Worm (Caenorhabditis elegans) whole organism, late embryonic: Measurements from ENCODE around the gene ZK1290.7.

ENCODE experiments used
- C38D4.7 ChIP-seq: fragments of 200-800 bp; sonication (Bioruptor generic); optimal IDR thresholded peaks from 2 replicates; lab custom pipeline; 2018; ENCODE audit warnings: mild to moderate bottlenecking, missing genetic modification characterization, moderate library complexity, missing compliant biosample characterization
- K09A11.1 ChIP-seq: sonication (generic microtip); optimal IDR thresholded peaks from 2 replicates; lab custom pipeline; 2017; ENCODE audit warnings: antibody characterized with exemption, mild to moderate bottlenecking, missing genetic modification characterization, missing compliant biosample characterization; ENCODE audit not compliant: insufficient read depth
- T23F11.4 ChIP-seq: fragments of 200-800 bp; sonication (Bioruptor generic); optimal IDR thresholded peaks from 2 replicates; lab custom pipeline; 2018; ENCODE audit warnings: mild to moderate bottlenecking, missing genetic modification characterization, missing compliant biosample characterization
- Y22D7AL.16 ChIP-seq: sonication (generic microtip); optimal IDR thresholded peaks from 2 replicates; lab custom pipeline; 2016; ENCODE audit warnings: missing genetic modification characterization, missing compliant biosample characterization
- ama-1 ChIP-seq: fragments of 150-350 bp; optimal IDR thresholded peaks from 2 replicates; lab custom pipeline; 2014
- ceh-14 ChIP-seq: sonication (generic microtip); optimal IDR thresholded peaks from 2 replicates; lab custom pipeline; 2016; ENCODE audit warnings: missing genotype, missing genetic modification characterization, missing compliant biosample characterization
- ceh-18 ChIP-seq: sonication (generic microtip); optimal IDR thresholded peaks from 2 replicates; lab custom pipeline; 2016; ENCODE audit warnings: missing genetic modification characterization, missing compliant biosample characterization
- ceh-19 ChIP-seq: fragments of 200-800 bp; sonication (Bioruptor generic); optimal IDR thresholded peaks from 2 replicates; lab custom pipeline; 2018; ENCODE audit warnings: mild to moderate bottlenecking, missing genetic modification characterization, missing compliant biosample characterization
- ceh-24 ChIP-seq: sonication (generic microtip); optimal IDR thresholded peaks from 2 replicates; lab custom pipeline; 2016; ENCODE audit warnings: mild to moderate bottlenecking, missing genetic modification characterization, missing compliant biosample characterization
- ceh-31 ChIP-seq: sonication (generic microtip); optimal IDR thresholded peaks from 2 replicates; lab custom pipeline; 2016; ENCODE audit warnings: missing genetic modification characterization, missing compliant biosample characterization
- ceh-45 ChIP-seq: fragments of 200-800 bp; sonication (Bioruptor generic); IDR thresholded peaks from 2 replicates; pipeline ENCODE4 v1.3.6; 2022; ENCODE audit warnings: missing genetic modification reagents, missing genetic modification characterization, missing compliant biosample characterization
- ceh-48 ChIP-seq: sonication (generic microtip); optimal IDR thresholded peaks from 2 replicates; lab custom pipeline; 2016; ENCODE audit warnings: missing genetic modification characterization, inconsistent platforms, missing compliant biosample characterization
- ceh-9 ChIP-seq: sonication (generic microtip); optimal IDR thresholded peaks from 2 replicates; lab custom pipeline; 2016; ENCODE audit warnings: mild to moderate bottlenecking, missing genetic modification characterization, inconsistent platforms, missing compliant biosample characterization
- dve-1 ChIP-seq: sonication (generic microtip); optimal IDR thresholded peaks from 2 replicates; lab custom pipeline; 2017; ENCODE audit warnings: antibody characterized with exemption, mild to moderate bottlenecking, missing genetic modification characterization, missing compliant biosample characterization
- elt-4 ChIP-seq: sonication (generic microtip); optimal IDR thresholded peaks from 2 replicates; lab custom pipeline; 2016; ENCODE audit warnings: missing genetic modification characterization, missing compliant biosample characterization
- ets-4 ChIP-seq: sonication (generic microtip); optimal IDR thresholded peaks from 2 replicates; lab custom pipeline; 2016; ENCODE audit warnings: missing genetic modification characterization, missing compliant biosample characterization
- eyg-1 ChIP-seq: sonication (generic microtip); optimal IDR thresholded peaks from 2 replicates; lab custom pipeline; 2016; ENCODE audit warnings: missing genotype, missing genetic modification characterization, missing compliant biosample characterization
- fkh-10 ChIP-seq: fragments of 150-350 bp; optimal IDR thresholded peaks from 2 replicates; lab custom pipeline; 2014; ENCODE audit warnings: missing biosample characterization, missing genetic modification reagents, missing genetic modification characterization
- hlh-15 ChIP-seq: sonication (generic microtip); optimal IDR thresholded peaks from 2 replicates; lab custom pipeline; 2016; ENCODE audit warnings: missing genetic modification characterization, missing compliant biosample characterization
- hlh-30 ChIP-seq: sonication (generic microtip); optimal IDR thresholded peaks from 2 replicates; lab custom pipeline; 2017; ENCODE audit warnings: antibody characterized with exemption, missing genetic modification characterization, missing compliant biosample characterization; ENCODE audit not compliant: insufficient read depth
- hlh-6 ChIP-seq: sonication (generic microtip); optimal IDR thresholded peaks from 2 replicates; lab custom pipeline; 2016; ENCODE audit warnings: missing genotype, missing genetic modification characterization, missing compliant biosample characterization
- lim-6 ChIP-seq: sonication (generic microtip); optimal IDR thresholded peaks from 2 replicates; lab custom pipeline; 2016; ENCODE audit warnings: missing genetic modification characterization, missing compliant biosample characterization
- lin-11 ChIP-seq: fragments of 200-800 bp; sonication (Bioruptor generic); optimal IDR thresholded peaks from 2 replicates; lab custom pipeline; 2018; ENCODE audit warnings: mild to moderate bottlenecking, missing genetic modification characterization, missing compliant biosample characterization
- nfya-1 ChIP-seq: sonication (generic microtip); optimal IDR thresholded peaks from 2 replicates; lab custom pipeline; 2017; ENCODE audit warnings: missing genetic modification characterization, mild to moderate bottlenecking, missing compliant biosample characterization, antibody characterized with exemption, moderate library complexity
- nhr-11 ChIP-seq: fragments of 150-350 bp; optimal IDR thresholded peaks from 2 replicates; lab custom pipeline; 2014; ENCODE audit warnings: missing biosample characterization, missing genetic modification characterization
- npax-4 ChIP-seq: sonication (generic microtip); optimal IDR thresholded peaks from 2 replicates; lab custom pipeline; 2016; ENCODE audit warnings: missing genetic modification characterization, missing compliant biosample characterization
- pag-3 ChIP-seq: sonication (generic microtip); optimal IDR thresholded peaks from 2 replicates; lab custom pipeline; 2016; ENCODE audit warnings: missing compliant biosample characterization, missing genetic modification characterization, borderline replicate concordance
- pax-1 ChIP-seq: fragments of 150-350 bp; optimal IDR thresholded peaks from 2 replicates; lab custom pipeline; 2014; ENCODE audit warnings: missing biosample characterization, missing genetic modification characterization
- pha-2 ChIP-seq: sonication (generic microtip); optimal IDR thresholded peaks from 2 replicates; lab custom pipeline; 2017; ENCODE audit warnings: mild to moderate bottlenecking, missing genetic modification characterization, missing compliant biosample characterization
- pqm-1 ChIP-seq: sonication (generic microtip); optimal IDR thresholded peaks from 2 replicates; lab custom pipeline; 2016; ENCODE audit warnings: missing genetic modification characterization, missing compliant biosample characterization
- pros-1 ChIP-seq: fragments of 150-350 bp; optimal IDR thresholded peaks from 2 replicates; lab custom pipeline; 2014; ENCODE audit warnings: missing biosample characterization, missing genetic modification reagents, missing genetic modification characterization
- ref-2 ChIP-seq: sonication (generic microtip); optimal IDR thresholded peaks from 2 replicates; lab custom pipeline; 2016; ENCODE audit warnings: missing genetic modification characterization, missing compliant biosample characterization
- rnt-1 ChIP-seq: sonication (generic microtip); optimal IDR thresholded peaks from 2 replicates; lab custom pipeline; 2016; ENCODE audit warnings: missing genetic modification characterization, missing compliant biosample characterization
- syd-9 ChIP-seq: sonication (generic microtip); optimal IDR thresholded peaks from 2 replicates; lab custom pipeline; 2016; ENCODE audit warnings: mild to moderate bottlenecking, missing genetic modification characterization, moderate library complexity, missing compliant biosample characterization
- tbx-7 ChIP-seq: sonication (generic microtip); optimal IDR thresholded peaks from 2 replicates; lab custom pipeline; 2016; ENCODE audit warnings: missing genotype, missing genetic modification characterization, missing compliant biosample characterization
- unc-3 ChIP-seq, 2 experiments: fragments of 200-800 bp in 1 of 2; sonication (Bioruptor generic) in 1 of 2; sonication (generic microtip) in 1 of 2; conservative IDR thresholded peaks in 1 of 2; optimal IDR thresholded peaks in 1 of 2; 2 replicates each; pipeline versions ENCODE4 v1.3.6 to Lab custom; 2016 to 2022; ENCODE audit warnings: missing compliant biosample characterization in 2 of 2, missing genetic modification characterization in 2 of 2, missing genetic modification reagents in 1 of 2
- unc-86 ChIP-seq: sonication (generic microtip); optimal IDR thresholded peaks from 2 replicates; lab custom pipeline; 2016; ENCODE audit warnings: missing genetic modification characterization, missing compliant biosample characterization
- zip-5 ChIP-seq: sonication (generic microtip); optimal IDR thresholded peaks from 2 replicates; lab custom pipeline; 2016; ENCODE audit warnings: missing genetic modification characterization, missing compliant biosample characterization
- ztf-16 ChIP-seq: sonication (generic microtip); optimal IDR thresholded peaks from 2 replicates; lab custom pipeline; 2017; ENCODE audit warnings: missing genetic modification characterization, missing compliant biosample characterization

ZK1290.7 gene

ce11 chrII:7525458-7525857 lies at the start of gene ZK1290.7, which contains the start of gene rnh-1.1:
Gene ZK1290.7 (minus strand): TSS chrII:7525558.
Gene rnh-1.1 (plus strand): TSS chrII:7525738.
- TF ChIP-seq hlh-15 (tag; lab: Kevin White, UChicago) (no peak), npax-4 (no peak)

- TF ChIP-seq pqm-1 (tag; lab: Kevin White, UChicago) (no peak), pag-3 (tag; lab: Kevin White, UChicago) (no peak), ceh-48 (tag; lab: Kevin White, UChicago) (no peak)
These were observed 48.8 kb upstream of the ZK1290.7 start, which contains the start of gene F35D2.2 for ce11 chrII:7574143-7574542. Gene F35D2.2 (plus strand): TSS chrII:7574443.

ce11 chrII:7570820-7571219 lies 45.5 kb upstream of the ZK1290.7 start:
- TF ChIP-seq eyg-1 (tag; lab: Kevin White, UChicago) (no peak), pros-1 (tag; lab: Kevin White, UChicago) (no peak), npax-4 (no peak), ceh-24 (no peak), K09A11.1 (tag; lab: Kevin White, UChicago) (no peak), C38D4.7 (GFP tag; lab: Kevin White, UChicago) (no peak), tbx-7 (no peak), zip-5 (tag; lab: Kevin White, UChicago) (no peak), ama-1 (lab: Kevin White, UChicago) (no peak), pha-2 (tag; lab: Kevin White, UChicago) (no peak), rnt-1 (tag; lab: Kevin White, UChicago) (no peak), nhr-11 (tag; lab: Kevin White, UChicago) (no peak), dve-1 (no peak)

- TF ChIP-seq pros-1 (tag; lab: Kevin White, UChicago) (no peak), ceh-45 (GFP tag; lab: Robert Waterston, UW) (no peak), pax-1 (no peak), lim-6 (tag; lab: Kevin White, UChicago) (no peak), fkh-10 (GFP tag; lab: Kevin White, UChicago) (no peak), ceh-18 (tag; lab: Kevin White, UChicago) (no peak), ets-4 (tag; lab: Kevin White, UChicago) (no peak), lin-11 (tag; lab: Kevin White, UChicago) (no peak), hlh-30 (tag; lab: Kevin White, UChicago) (no peak), pha-2 (tag; lab: Kevin White, UChicago) (no peak), ceh-14 (tag; lab: Kevin White, UChicago) (no peak), K09A11.1 (tag; lab: Kevin White, UChicago) (no peak), Y22D7AL.16 (tag; lab: Kevin White, UChicago) (no peak), ceh-48 (tag; lab: Kevin White, UChicago) (no peak), C38D4.7 (GFP tag; lab: Kevin White, UChicago) (no peak), ceh-19 (no peak), ceh-9 (no peak), nfya-1 (tag; lab: Kevin White, UChicago) (no peak), ama-1 (lab: Kevin White, UChicago) (no peak)
These were observed 44.9 kb upstream of the ZK1290.7 start, which contains the start of gene F35D2.3 for ce11 chrII:7570305-7570704. Gene F35D2.3 (plus strand): TSS chrII:7570605.

- TF ChIP-seq unc-86 (tag; lab: Kevin White, UChicago), result no peak
- TF ChIP-seq ceh-14 (tag; lab: Kevin White, UChicago), result no peak
- no peak for TF ChIP-seq lim-6 (tag; lab: Kevin White, UChicago)
- no peak for TF ChIP-seq tbx-7
- TF ChIP-seq hlh-6 (tag; lab: Kevin White, UChicago), result no peak
- TF ChIP-seq dve-1, result no peak
- no peak for TF ChIP-seq K09A11.1 (tag; lab: Kevin White, UChicago)
- no peak for TF ChIP-seq ceh-24
- TF ChIP-seq pros-1 (tag; lab: Kevin White, UChicago), result no peak
- TF ChIP-seq syd-9 (tag; lab: Kevin White, UChicago), result no peak
- TF ChIP-seq ceh-31 (tag; lab: Kevin White, UChicago), result no peak
- no peak for TF ChIP-seq ztf-16 (tag; lab: Kevin White, UChicago)
- TF ChIP-seq hlh-30 (tag; lab: Kevin White, UChicago), result no peak
- no peak for TF ChIP-seq T23F11.4 (GFP tag; lab: Kevin White, UChicago)
- no peak for TF ChIP-seq ceh-48 (tag; lab: Kevin White, UChicago)
- no peak for TF ChIP-seq ceh-18 (tag; lab: Kevin White, UChicago)
- TF ChIP-seq unc-3 (GFP tag; conservative IDR thresholded peaks at IDR 0.05; lab: Robert Waterston, UW), result no peak
- TF ChIP-seq unc-3 (tag; optimal IDR thresholded peaks at IDR 0.05; lab: Kevin White, UChicago), result no peak
- TF ChIP-seq fkh-10 (GFP tag; lab: Kevin White, UChicago), result no peak
- TF ChIP-seq ref-2 (tag; lab: Kevin White, UChicago), result no peak
- TF ChIP-seq elt-4, result no peak
These were observed 37.3 kb upstream of the ZK1290.7 start for ce11 chrII:7562616-7563015.
